Fruit fly (Drosophila melanogaster) S2 (cell line): ENCODE data around the gene TwdlY.

Experiments
- CG8478 ChIP-seq: fragments of >200 bp; optimal IDR thresholded peaks from 2 replicates; lab custom pipeline; 2018
- CTCF ChIP-seq, 2 experiments: fragments of >200 bp; optimal IDR thresholded peaks; 2 replicates each; lab custom pipeline; 2018

DNA sequence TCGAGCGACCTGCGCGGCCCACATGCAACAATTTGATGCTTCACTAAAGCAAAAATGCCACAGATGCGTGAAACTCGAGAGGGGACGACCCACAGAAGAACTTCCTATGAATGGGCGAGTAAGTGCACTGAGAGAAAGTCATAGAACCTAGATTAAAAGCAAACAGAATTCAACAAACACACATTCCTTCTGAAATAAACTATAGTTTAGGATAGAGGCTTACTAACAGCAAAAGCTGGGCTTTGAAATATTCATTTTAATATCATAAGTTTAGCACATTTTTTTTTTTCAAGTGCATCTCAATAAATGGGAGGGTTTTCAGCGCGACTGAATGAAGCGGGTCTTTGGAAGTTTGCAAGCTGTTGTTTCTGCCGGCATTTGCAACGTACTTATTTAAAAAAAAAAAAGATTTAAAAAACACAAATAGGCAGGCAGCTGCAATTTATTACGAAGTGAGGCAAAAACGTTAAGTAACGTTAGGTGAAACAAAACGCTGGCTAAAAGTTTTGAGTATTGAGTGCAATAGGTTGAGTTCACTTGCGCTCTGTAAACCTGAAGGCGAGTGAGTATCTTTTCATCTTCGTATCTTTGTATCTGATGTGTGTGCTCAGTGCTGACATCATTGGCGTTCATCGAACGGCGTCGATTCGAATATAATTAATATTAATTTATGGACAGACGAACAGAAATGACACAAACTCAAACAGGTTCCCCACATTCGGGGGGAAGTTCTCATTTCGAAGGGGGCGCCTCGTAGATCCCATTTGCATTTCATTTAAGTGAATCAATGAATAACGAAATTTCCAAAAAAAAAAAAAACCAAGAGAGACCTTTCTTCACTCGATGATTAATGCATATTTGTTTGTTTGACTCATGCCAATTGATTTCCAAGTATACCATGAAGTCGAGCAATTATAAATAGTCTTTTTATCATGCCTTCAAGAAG, 38.4 kb downstream of the TwdlY start:
- TF ChIP-seq CTCF (optimal IDR thresholded peaks at IDR 0.05; lab: Kevin White, UChicago) (no peak), CG8478 (lab: Kevin White, UChicago) (no peak)
